Fruit fly (Drosophila melanogaster) whole organism, embryonic: ENCODE data around the gene CG12990.

Source experiments
- Atf-2 ChIP-seq: fragments of 200-800 bp; sonication (Bioruptor generic); optimal IDR thresholded peaks from 2 replicates; lab custom pipeline; 2016; ENCODE audit warnings: missing biosample characterization, missing genetic modification characterization
- Atf6 ChIP-seq: fragments of 200-800 bp; sonication (Bioruptor generic); IDR thresholded peaks from 2 replicates; pipeline ENCODE4 v1.3.6; 2022; ENCODE audit warnings: missing biosample characterization, missing genetic modification characterization
- CG10147 ChIP-seq: fragments of 200-800 bp; sonication (Bioruptor generic); optimal IDR thresholded peaks from 2 replicates; lab custom pipeline; 2019; ENCODE audit warnings: missing biosample characterization, mild to moderate bottlenecking, missing genetic modification characterization, moderate library complexity
- CG11723 ChIP-seq: fragments of 200-800 bp; sonication (Bioruptor generic); optimal IDR thresholded peaks from 2 replicates; lab custom pipeline; 2017; ENCODE audit warnings: missing biosample characterization, mild to moderate bottlenecking, missing genetic modification characterization
- CG12236 ChIP-seq: fragments of 200-800 bp; sonication (Bioruptor generic); optimal IDR thresholded peaks from 2 replicates; lab custom pipeline; 2016; ENCODE audit warnings: missing biosample characterization, missing genetic modification characterization
- CG12299 ChIP-seq: fragments of 200-800 bp; sonication (Bioruptor generic); optimal IDR thresholded peaks from 2 replicates; lab custom pipeline; 2018; ENCODE audit warnings: missing biosample characterization, mild to moderate bottlenecking, missing genetic modification characterization
- CG12391 ChIP-seq: fragments of 200-800 bp; sonication (Bioruptor generic); optimal IDR thresholded peaks from 3 replicates; lab custom pipeline; 2018; ENCODE audit warnings: missing biosample characterization, mild to moderate bottlenecking, missing genetic modification characterization, moderate library complexity
- CG12744 ChIP-seq: fragments of 200-800 bp; sonication (Bioruptor generic); optimal IDR thresholded peaks from 2 replicates; lab custom pipeline; 2016; ENCODE audit warnings: missing biosample characterization, missing genetic modification characterization
- CG13296 ChIP-seq: fragments of 200-800 bp; sonication (Bioruptor generic); optimal IDR thresholded peaks from 3 replicates; lab custom pipeline; 2018; ENCODE audit warnings: missing biosample characterization, mild to moderate bottlenecking, missing genetic modification characterization
- CG17612 ChIP-seq: fragments of 200-800 bp; sonication (Bioruptor generic); IDR thresholded peaks from 2 replicates; pipeline ENCODE4 v1.3.6; 2022; ENCODE audit warnings: missing biosample characterization, missing genetic modification characterization
- CG18599 ChIP-seq: fragments of 200-800 bp; sonication (Bioruptor generic); optimal IDR thresholded peaks from 3 replicates; lab custom pipeline; 2017; ENCODE audit warnings: missing biosample characterization, missing genetic modification characterization, mild to moderate bottlenecking, moderate library complexity, missing genetic modification reagents
- CG2120 ChIP-seq: fragments of 200-800 bp; sonication (Bioruptor generic); optimal IDR thresholded peaks from 3 replicates; lab custom pipeline; 2016; ENCODE audit warnings: missing biosample characterization, missing genetic modification characterization
- CG33557 ChIP-seq: fragments of 200-800 bp; sonication (Bioruptor generic); optimal IDR thresholded peaks from 2 replicates; lab custom pipeline; 2019; ENCODE audit warnings: missing biosample characterization, mild to moderate bottlenecking, missing genetic modification characterization, moderate library complexity
- CG4282 ChIP-seq: fragments of 200-800 bp; sonication (Bioruptor generic); optimal IDR thresholded peaks from 2 replicates; lab custom pipeline; 2016; ENCODE audit warnings: missing biosample characterization, missing genetic modification characterization
- CG4424 ChIP-seq: fragments of 200-800 bp; sonication (Bioruptor generic); optimal IDR thresholded peaks from 3 replicates; lab custom pipeline; 2016; ENCODE audit warnings: missing biosample characterization, missing genetic modification characterization
- CG6654 ChIP-seq: fragments of 200-800 bp; sonication (Bioruptor generic); optimal IDR thresholded peaks from 2 replicates; lab custom pipeline; 2017; ENCODE audit warnings: missing biosample characterization, mild to moderate bottlenecking, missing genetic modification characterization
- CG6689 ChIP-seq: fragments of 200-800 bp; sonication (Bioruptor generic); IDR thresholded peaks from 2 replicates; pipeline ENCODE4 v1.3.6; 2022; ENCODE audit warnings: missing biosample characterization, missing genetic modification characterization
- CG7839 ChIP-seq: fragments of 200-800 bp; sonication (Bioruptor generic); optimal IDR thresholded peaks from 3 replicates; lab custom pipeline; 2018; ENCODE audit warnings: missing biosample characterization, mild to moderate bottlenecking, missing genetic modification characterization, moderate library complexity
- CG8290 ChIP-seq, 3 experiments: fragments of 200-800 bp; sonication (Bioruptor generic); optimal IDR thresholded peaks; 2 replicates each; lab custom pipeline; 2016 to 2019; ENCODE audit warnings: missing biosample characterization in 3 of 3, missing genetic modification characterization in 3 of 3, mild to moderate bottlenecking in 2 of 3, moderate library complexity in 1 of 3
- CG9609 ChIP-seq: fragments of 200-800 bp; sonication (Bioruptor generic); optimal IDR thresholded peaks from 3 replicates; lab custom pipeline; 2016; ENCODE audit warnings: missing biosample characterization, missing genetic modification characterization
- CG9797 ChIP-seq: fragments of 200-800 bp; sonication (Bioruptor generic); optimal IDR thresholded peaks from 3 replicates; lab custom pipeline; 2018; ENCODE audit warnings: missing biosample characterization, mild to moderate bottlenecking, missing genetic modification characterization
- CG9932 ChIP-seq: fragments of 200-800 bp; sonication (Bioruptor generic); IDR thresholded peaks from 2 replicates; pipeline ENCODE4 v1.3.6; 2022; ENCODE audit warnings: missing biosample characterization, missing genetic modification characterization
- D ChIP-seq, 2 experiments: fragments of 200-800 bp in 1 of 2; fragments of >200 bp in 1 of 2; sonication (Bioruptor generic) in 1 of 2; optimal IDR thresholded peaks; 2 replicates in 1 of 2; 3 replicates in 1 of 2; lab custom pipeline; 2017; ENCODE audit warnings: mild to moderate bottlenecking in 1 of 2, missing biosample characterization in 1 of 2, missing genetic modification characterization in 1 of 2, missing genetic modification reagents in 1 of 2
- Dll ChIP-seq: fragments of 200-800 bp; sonication (Bioruptor generic); IDR thresholded peaks from 4 replicates; pipeline ENCODE4 v1.3.6; 2022; ENCODE audit warnings: missing biosample characterization, missing genetic modification characterization; ENCODE audit not compliant: partially characterized antibody
- Drgx ChIP-seq: fragments of 200-800 bp; sonication (Bioruptor generic); IDR thresholded peaks from 2 replicates; pipeline ENCODE4 v1.3.6; 2022; ENCODE audit warnings: missing biosample characterization, missing genetic modification characterization
- HLH4C ChIP-seq: fragments of 200-800 bp; sonication (Bioruptor generic); IDR thresholded peaks from 3 replicates; pipeline ENCODE4 v1.3.6; 2022; ENCODE audit warnings: missing biosample characterization, missing genetic modification characterization; ENCODE audit not compliant: partially characterized antibody
- Hmr ChIP-seq: fragments of 200-800 bp; sonication (Bioruptor generic); optimal IDR thresholded peaks from 3 replicates; lab custom pipeline; 2017; ENCODE audit warnings: mild to moderate bottlenecking, missing biosample characterization, missing genetic modification reagents, missing genetic modification characterization
- Lim3 ChIP-seq: fragments of 200-800 bp; sonication (Bioruptor generic); IDR thresholded peaks from 2 replicates; pipeline ENCODE4 v1.3.6; 2022; ENCODE audit warnings: missing biosample characterization, missing genetic modification characterization
- NK7.1 ChIP-seq: fragments of 200-800 bp; sonication (Bioruptor generic); optimal IDR thresholded peaks from 3 replicates; lab custom pipeline; 2016; ENCODE audit warnings: missing biosample characterization, missing genetic modification characterization
- Oaz ChIP-seq: fragments of 200-800 bp; sonication (Bioruptor generic); IDR thresholded peaks from 2 replicates; pipeline ENCODE4 v1.3.6; 2022; ENCODE audit warnings: missing biosample characterization, missing genetic modification characterization
- Pdp1 ChIP-seq, 2 experiments: fragments of 200-800 bp; sonication (Bioruptor generic); optimal IDR thresholded peaks; 3 replicates each; lab custom pipeline; 2016; ENCODE audit warnings: missing biosample characterization in 2 of 2, missing genetic modification characterization in 2 of 2, mild to moderate bottlenecking in 1 of 2, moderate library complexity in 1 of 2
- abd-A ChIP-seq: fragments of 200-800 bp; sonication (Bioruptor generic); optimal IDR thresholded peaks from 3 replicates; lab custom pipeline; 2019; ENCODE audit warnings: missing biosample characterization, mild to moderate bottlenecking, missing genetic modification characterization, moderate library complexity
- dysf ChIP-seq: fragments of 200-800 bp; sonication (Bioruptor generic); IDR thresholded peaks from 3 replicates; pipeline ENCODE4 v1.3.6; 2022; ENCODE audit warnings: missing biosample characterization, missing genetic modification characterization
- ems ChIP-seq: fragments of 200-800 bp; sonication (Bioruptor generic); optimal IDR thresholded peaks from 3 replicates; lab custom pipeline; 2016; ENCODE audit warnings: missing biosample characterization, missing genetic modification characterization
- eve ChIP-seq, 2 experiments: fragments of >200 bp; optimal IDR thresholded peaks; 2 replicates each; lab custom pipeline; 2017; ENCODE audit warnings: missing biosample characterization in 2 of 2, missing genetic modification characterization in 2 of 2
- eyg ChIP-seq: fragments of 200-800 bp; sonication (Bioruptor generic); optimal IDR thresholded peaks from 3 replicates; lab custom pipeline; 2016; ENCODE audit warnings: missing biosample characterization, missing genetic modification characterization
- ftz-f1 ChIP-seq: fragments of 200-800 bp; sonication (Bioruptor generic); optimal IDR thresholded peaks from 2 replicates; lab custom pipeline; 2016; ENCODE audit warnings: missing biosample characterization, missing genetic modification characterization
- hb ChIP-seq: fragments of 200-800 bp; sonication (Bioruptor generic); IDR thresholded peaks from 3 replicates; pipeline ENCODE4 v1.3.6; 2022; ENCODE audit warnings: missing biosample characterization, missing genetic modification characterization; ENCODE audit not compliant: partially characterized antibody
- hbn ChIP-seq: fragments of 200-800 bp; sonication (Bioruptor generic); IDR thresholded peaks from 2 replicates; pipeline ENCODE4 v1.3.6; 2022; ENCODE audit warnings: missing biosample characterization, missing genetic modification characterization; ENCODE audit not compliant: partially characterized antibody
- hth ChIP-seq: fragments of >200 bp; optimal IDR thresholded peaks from 2 replicates; lab custom pipeline; 2017; ENCODE audit warnings: inconsistent platforms
- klu ChIP-seq: fragments of 200-800 bp; sonication (Bioruptor generic); IDR thresholded peaks from 2 replicates; pipeline ENCODE4 v1.3.6; 2022; ENCODE audit warnings: missing biosample characterization, missing genetic modification characterization
- lmd ChIP-seq: fragments of 200-800 bp; sonication (Bioruptor generic); IDR thresholded peaks from 2 replicates; pipeline ENCODE4 v1.3.6; 2022; ENCODE audit warnings: missing biosample characterization, missing genetic modification characterization
- mam ChIP-seq: fragments of 200-800 bp; sonication (Bioruptor generic); optimal IDR thresholded peaks from 3 replicates; lab custom pipeline; 2016; ENCODE audit warnings: missing biosample characterization, missing genetic modification characterization
- pho ChIP-seq: fragments of 200-800 bp; sonication (Bioruptor generic); optimal IDR thresholded peaks from 2 replicates; lab custom pipeline; 2016; ENCODE audit warnings: missing biosample characterization, missing genetic modification characterization
- repo ChIP-seq: fragments of 200-800 bp; sonication (Bioruptor generic); optimal IDR thresholded peaks from 2 replicates; lab custom pipeline; 2016; ENCODE audit warnings: missing biosample characterization, missing genetic modification characterization
- sisA ChIP-seq: fragments of 200-800 bp; sonication (Bioruptor generic); IDR thresholded peaks from 2 replicates; pipeline ENCODE4 v1.3.6; 2022; ENCODE audit warnings: missing biosample characterization, missing genetic modification characterization
- slp2 ChIP-seq: fragments of 200-800 bp; sonication (Bioruptor generic); optimal IDR thresholded peaks from 2 replicates; lab custom pipeline; 2016; ENCODE audit warnings: missing biosample characterization, missing genetic modification characterization
- sna ChIP-seq: fragments of 200-800 bp; sonication (Bioruptor generic); IDR thresholded peaks from 2 replicates; pipeline ENCODE4 v1.3.6; 2022; ENCODE audit warnings: missing biosample characterization, missing genetic modification characterization; ENCODE audit not compliant: partially characterized antibody
- twi ChIP-seq: fragments of 200-800 bp; optimal IDR thresholded peaks from 2 replicates; lab custom pipeline; 2019; ENCODE audit warnings: missing biosample characterization, mild to moderate bottlenecking, missing genetic modification characterization, moderate library complexity

Gene CG12990

dm6 chrX:17631996-17632612 lies 39.6 kb downstream of the CG12990 start, which contains the start of the genes corolla and ND-24 (continued):
- TF ChIP-seq sna (GFP tag; lab: Robert Waterston, UW) (peak; percentile 88), CG12299 (tag; lab: Kevin White, UChicago) (peak; percentile 69), CG7839 (tag; lab: Kevin White, UChicago) (no peak), D (optimal IDR thresholded peaks at IDR 0.05; lab: Kevin White, UChicago) (no peak), D (GFP tag; optimal IDR thresholded peaks at IDR 0.05; lab: Kevin White, UChicago) (peak; percentile 63), dysf (GFP tag; lab: Robert Waterston, UW) (peak; percentile 83), ftz-f1 (GFP tag; lab: Kevin White, UChicago) (peak; percentile 8), eyg (GFP tag; lab: Kevin White, UChicago) (peak; percentile 48), CG11723 (GFP tag; lab: Kevin White, UChicago) (peak; percentile 49), CG4282 (GFP tag; lab: Kevin White, UChicago) (peak; percentile 67), CG12744 (GFP tag; lab: Kevin White, UChicago) (peak; percentile 77), CG8290 (GFP tag; optimal IDR thresholded peaks at IDR 0.05; lab: Kevin White, UChicago) (peak; percentile 82), CG8290 (tag; optimal IDR thresholded peaks at IDR 0.05; lab: Kevin White, UChicago) (peak in 1 of 2 experiments; percentile 54), ems (GFP tag; lab: Kevin White, UChicago) (peak; percentile 83), hth (lab: Kevin White, UChicago) (no peak), CG10147 (GFP tag; lab: Kevin White, UChicago) (peak; percentile 71), Lim3 (GFP tag; lab: Robert Waterston, UW) (peak; percentile 49; the same call in 1 of the 2 replicates), Atf6 (GFP tag; lab: Robert Waterston, UW) (peak; percentile 87), CG9797 (peak; percentile 50), CG12391 (tag; lab: Kevin White, UChicago) (peak; percentile 92), klu (GFP tag; lab: Robert Waterston, UW) (peak; percentile 87), HLH4C (GFP tag; lab: Robert Waterston, UW) (peak; percentile 88), Oaz (GFP tag; lab: Robert Waterston, UW) (peak; percentile 62), CG4424 (GFP tag; lab: Kevin White, UChicago) (peak; percentile 81), CG2120 (GFP tag; lab: Kevin White, UChicago) (peak; percentile 93), mam (GFP tag; lab: Kevin White, UChicago) (peak; percentile 82), CG6689 (GFP tag; lab: Robert Waterston, UW) (peak; percentile 88), repo (peak; percentile 51), CG9609 (peak; percentile 76), CG12236 (GFP tag; lab: Kevin White, UChicago) (peak; percentile 48), CG9932 (GFP tag; lab: Robert Waterston, UW) (peak; percentile 94), CG18599 (peak; percentile 81), CG17612 (GFP tag; lab: Robert Waterston, UW) (peak; percentile 79), slp2 (GFP tag; lab: Kevin White, UChicago) (peak; percentile 78), Pdp1 (GFP tag; optimal IDR thresholded peaks at IDR 0.05; lab: Kevin White, UChicago) (peak; percentile 86 to 90), CG33557 (GFP tag; lab: Kevin White, UChicago) (peak; percentile 60), Hmr (GFP tag; lab: Kevin White, UChicago) (no peak), Dll (peak; percentile 95), sisA (GFP tag; lab: Robert Waterston, UW) (peak; percentile 92), abd-A (tag; lab: Kevin White, UChicago) (no peak), hb (GFP tag; lab: Robert Waterston, UW) (peak; percentile 84), CG13296 (peak; percentile 73), Atf-2 (GFP tag; lab: Kevin White, UChicago) (peak; percentile 71), lmd (GFP tag; lab: Robert Waterston, UW) (peak; percentile 81), CG6654 (GFP tag; lab: Kevin White, UChicago) (no peak), pho (GFP tag; lab: Kevin White, UChicago) (peak; percentile 88), hbn (peak; percentile 89), twi (tag; lab: Kevin White, UChicago) (peak; percentile 43), eve (GFP tag; optimal IDR thresholded peaks at IDR 0.05; lab: Kevin White, UChicago) (no peak), NK7.1 (GFP tag; lab: Kevin White, UChicago) (peak; percentile 59), Drgx (peak; percentile 72)
